Worm (Caenorhabditis elegans) whole organism, L2 larva: ENCODE measurements around the gene prdx-6.

Source experiments
- R02D3.7 ChIP-seq: fragments of 150-350 bp; optimal IDR thresholded peaks from 2 replicates; lab custom pipeline; 2014; ENCODE audit warnings: missing biosample characterization, missing genetic modification characterization
- alr-1 ChIP-seq: fragments of 150-350 bp; optimal IDR thresholded peaks from 2 replicates; lab custom pipeline; 2014; ENCODE audit warnings: missing biosample characterization, missing genetic modification characterization
- ama-1 ChIP-seq: fragments of 150-350 bp; optimal IDR thresholded peaks from 2 replicates; lab custom pipeline; 2018; ENCODE audit warnings: inconsistent platforms
- ceh-16 ChIP-seq: fragments of 150-350 bp; optimal IDR thresholded peaks from 2 replicates; lab custom pipeline; 2014; ENCODE audit warnings: missing biosample characterization, missing genetic modification characterization
- elt-3 ChIP-seq: sonication (generic microtip); optimal IDR thresholded peaks from 2 replicates; lab custom pipeline; 2017; ENCODE audit warnings: missing biosample characterization, missing genetic modification characterization
- fos-1 ChIP-seq: fragments of 150-350 bp; optimal IDR thresholded peaks from 2 replicates; lab custom pipeline; 2014; ENCODE audit warnings: missing biosample characterization, missing genetic modification characterization
- nhr-10 ChIP-seq: sonication (generic microtip); optimal IDR thresholded peaks from 2 replicates; lab custom pipeline; 2017; ENCODE audit warnings: missing biosample characterization, missing genetic modification characterization
- nhr-23 ChIP-seq: fragments of 150-350 bp; optimal IDR thresholded peaks from 2 replicates; lab custom pipeline; 2014; ENCODE audit warnings: missing biosample characterization, missing genetic modification reagents, missing genetic modification characterization
- nhr-237 ChIP-seq: fragments of 150-350 bp; optimal IDR thresholded peaks from 2 replicates; lab custom pipeline; 2014; ENCODE audit warnings: missing biosample characterization, missing genetic modification characterization
- nhr-25 ChIP-seq: fragments of 150-350 bp; sonication (generic microtip); optimal IDR thresholded peaks from 3 replicates; lab custom pipeline; 2014; ENCODE audit warnings: missing biosample characterization, missing genetic modification characterization
- nhr-77 ChIP-seq: fragments of 150-350 bp; optimal IDR thresholded peaks from 2 replicates; lab custom pipeline; 2014; ENCODE audit warnings: missing biosample characterization, missing genetic modification characterization
- snpc-4 ChIP-seq: fragments of 150-350 bp; optimal IDR thresholded peaks from 2 replicates; lab custom pipeline; 2014; ENCODE audit warnings: missing biosample characterization, missing genetic modification characterization
- unc-39 ChIP-seq: fragments of 150-350 bp; optimal IDR thresholded peaks from 2 replicates; lab custom pipeline; 2014; ENCODE audit warnings: missing biosample characterization, missing genetic modification characterization
- unc-62 ChIP-seq: fragments of 150-350 bp; optimal IDR thresholded peaks from 2 replicates; lab custom pipeline; 2014; ENCODE audit warnings: missing biosample characterization, missing genetic modification reagents, missing genetic modification characterization

DNA sequence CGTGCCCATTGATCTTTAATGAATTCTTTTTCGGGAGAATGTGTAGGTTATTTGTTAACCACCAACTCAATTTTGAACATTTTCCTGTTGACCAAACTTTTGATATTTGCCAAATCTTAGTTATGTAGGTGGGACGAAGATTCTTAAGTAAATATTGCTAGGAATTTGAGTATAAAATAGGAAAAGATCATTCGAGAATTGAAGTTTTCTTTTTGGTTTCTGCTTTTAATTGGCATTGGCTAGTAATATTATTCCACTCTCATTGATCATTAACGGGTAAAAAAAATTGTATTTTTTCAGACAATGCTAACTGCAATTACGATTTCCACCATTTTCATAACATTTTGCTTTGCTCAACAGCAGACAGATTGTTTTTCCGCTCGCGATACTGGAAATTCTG lies 47.8 kb downstream of the prdx-6 start, which contains the start of gene T21D12.12:
- TF ChIP-seq nhr-77 (tag; lab: Kevin White, UChicago) (no peak), unc-62 (no peak), unc-39 (tag; lab: Kevin White, UChicago) (no peak), nhr-25 (tag; lab: Kevin White, UChicago) (no peak), ama-1 (lab: Kevin White, UChicago) (no peak), nhr-237 (tag; lab: Kevin White, UChicago) (no peak), snpc-4 (no peak), alr-1 (tag; lab: Kevin White, UChicago) (no peak), ceh-16 (no peak), nhr-10 (tag; lab: Kevin White, UChicago) (no peak), nhr-23 (tag; lab: Kevin White, UChicago) (no peak), R02D3.7 (tag; lab: Kevin White, UChicago) (no peak), fos-1 (tag; lab: Kevin White, UChicago) (no peak), elt-3 (tag; lab: Kevin White, UChicago) (no peak)
